Worm (Caenorhabditis elegans): ENCODE results near the gene F58H1.6.

The F58H1.6 gene

ce11 chrV:11942325-11942724, at the start of gene F58H1.6:
Gene F58H1.6 (plus strand): TSS chrV:11942625.
- TF ChIP-seq ama-1 (optimal IDR thresholded peaks at IDR 0.05): no peak
- no peak for TF ChIP-seq swsn-7 (tag; optimal IDR thresholded peaks at IDR 0.05)
- TF ChIP-seq unc-86 (tag; optimal IDR thresholded peaks at IDR 0.05): no peak
- TF ChIP-seq jun-1 (tag; optimal IDR thresholded peaks at IDR 0.05): no peak
- no peak for TF ChIP-seq nhr-237 (tag; optimal IDR thresholded peaks at IDR 0.05)
- no peak for TF ChIP-seq ceh-82 (tag; optimal IDR thresholded peaks at IDR 0.05)
- no peak for TF ChIP-seq ceh-63 (GFP tag; optimal IDR thresholded peaks at IDR 0.05)
- no peak for TF ChIP-seq ceh-90 (tag; optimal IDR thresholded peaks at IDR 0.05)
- TF ChIP-seq lin-35 (GFP tag; optimal IDR thresholded peaks at IDR 0.05): no peak
- no peak for TF ChIP-seq lin-15B (tag; optimal IDR thresholded peaks at IDR 0.05)
- TF ChIP-seq ztf-4 (tag; optimal IDR thresholded peaks at IDR 0.05): no peak
- no peak for TF ChIP-seq unc-30 (tag; optimal IDR thresholded peaks at IDR 0.05)
- no peak for TF ChIP-seq rnt-1 (tag; optimal IDR thresholded peaks at IDR 0.05)
- no peak for TF ChIP-seq efl-3 (GFP tag; optimal IDR thresholded peaks at IDR 0.05)

ce11 chrV:11893975-11894374, 48.5 kb upstream of the F58H1.6 start, which contains the start of gene K12G11.6:
Gene K12G11.6 (plus strand): TSS chrV:11894331.
- TF ChIP-seq hpl-2 (GFP tag; optimal IDR thresholded peaks at IDR 0.05): no peak
- TF ChIP-seq fkh-4 (tag; optimal IDR thresholded peaks at IDR 0.05; ENCODE audit: borderline replicate concordance): no peak
- TF ChIP-seq mab-9 (GFP tag; IDR thresholded peaks at IDR 0.05): no peak
- no peak for TF ChIP-seq nhr-20 (tag; optimal IDR thresholded peaks at IDR 0.05)
- no peak for TF ChIP-seq rnt-1 (tag; optimal IDR thresholded peaks at IDR 0.05)
- no peak for TF ChIP-seq dsc-1 (tag; optimal IDR thresholded peaks at IDR 0.05)
- no peak for TF ChIP-seq nhr-19 (GFP tag; conservative IDR thresholded peaks at IDR 0.05)
- TF ChIP-seq aly-2 (tag; optimal IDR thresholded peaks at IDR 0.05): no peak
- no peak for TF ChIP-seq mef-2 (tag; optimal IDR thresholded peaks at IDR 0.05)
- no peak for TF ChIP-seq nhr-47 (tag; optimal IDR thresholded peaks at IDR 0.05)
- TF ChIP-seq nhr-77 (tag; optimal IDR thresholded peaks at IDR 0.05): no peak
- TF ChIP-seq xbp-1 (tag; optimal IDR thresholded peaks at IDR 0.05): no peak
- TF ChIP-seq aha-1 (tag; optimal IDR thresholded peaks at IDR 0.05): no peak
- no peak for TF ChIP-seq swsn-7 (tag; optimal IDR thresholded peaks at IDR 0.05)
- TF ChIP-seq efl-3 (GFP tag; optimal IDR thresholded peaks at IDR 0.05): no peak
- TF ChIP-seq zip-4 (GFP tag; optimal IDR thresholded peaks at IDR 0.05): no peak
- TF ChIP-seq ztf-4 (tag; optimal IDR thresholded peaks at IDR 0.05): no peak
- no peak for TF ChIP-seq ceh-63 (GFP tag; optimal IDR thresholded peaks at IDR 0.05)
- no peak for TF ChIP-seq ces-1 (GFP tag; optimal IDR thresholded peaks at IDR 0.05)
- TF ChIP-seq ets-5 (GFP tag; IDR thresholded peaks at IDR 0.05): no peak

- TF ChIP-seq C16A3.4 (tag; optimal IDR thresholded peaks at IDR 0.05) (peak; percentile 20), snu-23 (GFP tag; optimal IDR thresholded peaks at IDR 0.05) (peak; percentile 52), lin-35 (GFP tag; optimal IDR thresholded peaks at IDR 0.05) (peak; percentile 51 to 84), egl-27 (tag; optimal IDR thresholded peaks at IDR 0.05) (no peak), nhr-85 (tag) (peak; percentile 41), nhr-47 (tag; optimal IDR thresholded peaks at IDR 0.05) (peak; percentile 5), F16B12.6 (tag; optimal IDR thresholded peaks at IDR 0.05) (peak; percentile 76), blmp-1 (tag; optimal IDR thresholded peaks at IDR 0.05) (peak; percentile 67), lin-14 (GFP tag; optimal IDR thresholded peaks at IDR 0.05) (peak; percentile 73), swsn-7 (tag; optimal IDR thresholded peaks at IDR 0.05) (peak; percentile 18), ceh-90 (tag; optimal IDR thresholded peaks at IDR 0.05) (no peak), fos-1 (tag; optimal IDR thresholded peaks at IDR 0.05) (no peak), ceh-88 (GFP tag; IDR thresholded peaks at IDR 0.05) (no peak), grh-1 (GFP tag; IDR thresholded peaks at IDR 0.05) (no peak), nhr-71 (tag; optimal IDR thresholded peaks at IDR 0.05) (peak; percentile 40), lsy-2 (tag; optimal IDR thresholded peaks at IDR 0.05) (peak; percentile 14 to 49), fkh-4 (tag; optimal IDR thresholded peaks at IDR 0.05; ENCODE audit: borderline replicate concordance) (no peak), nhr-90 (tag; optimal IDR thresholded peaks at IDR 0.05; ENCODE audit: poor library complexity) (no peak), mep-1 (tag; optimal IDR thresholded peaks at IDR 0.05) (peak; percentile 60), nhr-19 (GFP tag; conservative IDR thresholded peaks at IDR 0.05) (peak; percentile 33), hpl-2 (GFP tag; optimal IDR thresholded peaks at IDR 0.05) (no peak), efl-1 (optimal IDR thresholded peaks at IDR 0.05) (peak; percentile 75 to 94), efl-1 (GFP tag; optimal IDR thresholded peaks at IDR 0.05 in 1 of 2) (peak; percentile 76 to 97), mdl-1 (tag; optimal IDR thresholded peaks at IDR 0.05) (peak in 1 of 2 experiments; percentile 22), nhr-20 (tag; optimal IDR thresholded peaks at IDR 0.05) (peak; percentile 81), snpc-4 (tag; optimal IDR thresholded peaks at IDR 0.05) (no peak), egl-13 (tag; optimal IDR thresholded peaks at IDR 0.05) (no peak), dpl-1 (GFP tag; optimal IDR thresholded peaks at IDR 0.05) (peak; percentile 69 to 82 (median 77))
Observed at ce11 chrV:11896322-11896898, 46.0 kb upstream of the F58H1.6 start.
